Worm (Caenorhabditis elegans): ENCODE results near the gene lit-1.

Gene lit-1

DNA sequence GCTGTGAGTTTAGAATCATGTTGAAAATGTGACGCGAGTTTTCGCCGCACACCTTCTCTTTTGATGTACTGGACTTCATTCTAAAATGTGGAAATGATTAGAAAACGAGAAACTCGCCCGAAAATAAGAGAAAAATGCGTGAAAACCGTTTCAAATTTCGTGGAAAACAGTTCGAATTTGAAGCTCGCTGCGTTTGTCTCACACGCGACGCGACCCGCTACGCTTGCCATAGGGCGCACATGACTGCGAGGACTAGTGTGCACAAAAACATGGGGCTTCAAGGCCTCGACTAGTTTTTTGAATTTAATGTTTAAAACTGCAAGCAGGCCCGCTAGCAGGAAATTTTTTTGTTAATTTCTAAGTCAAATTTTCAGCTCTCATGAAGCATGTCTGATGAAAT, 69.4 kb downstream of the lit-1 start, which contains the start of the genes cyk-4 and pdr-1 (continued):
- TF ChIP-seq F39B2.1 (GFP tag; IDR thresholded peaks at IDR 0.05): no peak

- no peak for TF ChIP-seq F49E8.2 (tag; optimal IDR thresholded peaks at IDR 0.05; ENCODE audit: insufficient read depth)
- TF ChIP-seq ztf-25 (GFP tag; IDR thresholded peaks at IDR 0.05): no peak
- TF ChIP-seq somi-1 (GFP tag; optimal IDR thresholded peaks at IDR 0.05): no peak
- TF ChIP-seq ets-4 (GFP tag; optimal IDR thresholded peaks at IDR 0.05): no peak
- TF ChIP-seq egl-44 (GFP tag; IDR thresholded peaks at IDR 0.05): no peak
- no peak for TF ChIP-seq nfya-1 (tag; optimal IDR thresholded peaks at IDR 0.05; ENCODE audit: borderline replicate concordance, insufficient read depth)
- TF ChIP-seq lin-40 (tag; optimal IDR thresholded peaks at IDR 0.05): no peak
- no peak for TF ChIP-seq let-607 (tag; optimal IDR thresholded peaks at IDR 0.05)
- TF ChIP-seq sea-2 (GFP tag; IDR thresholded peaks at IDR 0.05): no peak
- TF ChIP-seq Y53G8AR.9 (GFP tag; conservative IDR thresholded peaks at IDR 0.05): no peak
- TF ChIP-seq F10E7.11 (tag; optimal IDR thresholded peaks at IDR 0.05): no peak
Measured at ce11 chrIII:13772876-13773275, 71.1 kb downstream of the lit-1 start, which contains the start of gene mdt-29. Gene mdt-29, plus strand, starts transcription at chrIII:13773176.
